Worm (Caenorhabditis elegans) whole organism, L2 larva: ENCODE measurements around the gene sprr-1.

Experiments used
- ZK546.5 ChIP-seq: sonication (generic microtip); optimal IDR thresholded peaks from 2 replicates; lab custom pipeline; 2017; ENCODE audit warnings: missing biosample characterization, missing genetic modification characterization
- aly-2 ChIP-seq: fragments of 150-350 bp; optimal IDR thresholded peaks from 2 replicates; lab custom pipeline; 2014; ENCODE audit warnings: missing biosample characterization, missing genetic modification characterization
- ceh-16 ChIP-seq: fragments of 150-350 bp; optimal IDR thresholded peaks from 2 replicates; lab custom pipeline; 2014; ENCODE audit warnings: missing biosample characterization, missing genetic modification characterization
- ceh-82 ChIP-seq: fragments of 150-350 bp; optimal IDR thresholded peaks from 2 replicates; lab custom pipeline; 2014; ENCODE audit warnings: missing biosample characterization, missing genetic modification characterization
- egl-27 ChIP-seq: sonication (generic microtip); optimal IDR thresholded peaks from 3 replicates; lab custom pipeline; 2017; ENCODE audit warnings: missing biosample characterization, missing genetic modification reagents, missing genetic modification characterization
- mab-5 ChIP-seq: fragments of 150-350 bp; optimal IDR thresholded peaks from 2 replicates; lab custom pipeline; 2014; ENCODE audit warnings: missing biosample characterization, missing genetic modification characterization
- nhr-10 ChIP-seq: sonication (generic microtip); optimal IDR thresholded peaks from 2 replicates; lab custom pipeline; 2017; ENCODE audit warnings: missing biosample characterization, missing genetic modification characterization
- nhr-6 ChIP-seq: fragments of 150-350 bp; optimal IDR thresholded peaks from 2 replicates; lab custom pipeline; 2014; ENCODE audit warnings: missing biosample characterization, missing genetic modification characterization
- sem-4 ChIP-seq: fragments of 150-350 bp; optimal IDR thresholded peaks from 2 replicates; lab custom pipeline; 2014; ENCODE audit warnings: missing biosample characterization, missing genetic modification reagents, missing genetic modification characterization
- snpc-4 ChIP-seq: fragments of 150-350 bp; optimal IDR thresholded peaks from 2 replicates; lab custom pipeline; 2014; ENCODE audit warnings: missing biosample characterization, missing genetic modification characterization
- unc-39 ChIP-seq: fragments of 150-350 bp; optimal IDR thresholded peaks from 2 replicates; lab custom pipeline; 2014; ENCODE audit warnings: missing biosample characterization, missing genetic modification characterization

DNA sequence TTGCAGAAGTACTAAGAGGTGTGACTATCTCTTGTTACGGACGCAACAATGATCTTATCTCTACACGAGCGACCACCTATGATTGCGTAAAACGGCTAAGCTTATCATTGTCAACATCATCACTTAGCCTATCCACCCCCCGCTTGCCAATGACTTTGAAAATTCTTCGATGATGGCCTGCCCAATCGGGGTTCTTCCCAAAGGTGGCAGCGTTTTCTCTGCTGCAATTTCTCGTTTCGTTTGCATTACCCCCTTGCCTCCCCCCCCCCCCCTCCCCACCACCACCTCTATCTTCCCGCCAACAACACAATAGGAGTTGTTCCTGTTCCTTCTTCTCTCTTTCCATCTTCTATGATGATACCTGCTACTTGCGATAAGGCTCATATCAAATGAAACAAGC is 21.1 kb downstream of the sprr-1 start:
- peak; percentile 6 for TF ChIP-seq ceh-16 (tag; lab: Kevin White, UChicago)
- TF ChIP-seq sem-4 (tag; lab: Kevin White, UChicago), result no peak
- TF ChIP-seq mab-5 (tag; lab: Kevin White, UChicago), result no peak
- no peak for TF ChIP-seq aly-2
- TF ChIP-seq ZK546.5 (tag; lab: Kevin White, UChicago), result no peak
- TF ChIP-seq unc-39 (tag; lab: Kevin White, UChicago), result no peak
- TF ChIP-seq ceh-82 (tag; lab: Kevin White, UChicago), result no peak
- TF ChIP-seq nhr-6 (tag; lab: Kevin White, UChicago), result no peak
- TF ChIP-seq nhr-10 (tag; lab: Kevin White, UChicago), result no peak
- no peak for TF ChIP-seq snpc-4 (tag; lab: Kevin White, UChicago)
- TF ChIP-seq egl-27 (tag; lab: Kevin White, UChicago), result no peak
